Worm (Caenorhabditis elegans) whole organism, L3 larva: ENCODE data around the gene Y82E9BR.3.

Experiments used
- ZK546.5 ChIP-seq: sonication (generic microtip); optimal IDR thresholded peaks from 2 replicates; lab custom pipeline; 2017; ENCODE audit warnings: missing biosample characterization, missing genetic modification characterization
- ama-1 ChIP-seq: fragments of 150-350 bp; optimal IDR thresholded peaks from 2 replicates; lab custom pipeline; 2018
- elt-1 ChIP-seq: fragments of 150-350 bp; optimal IDR thresholded peaks from 2 replicates; lab custom pipeline; 2014; ENCODE audit warnings: missing biosample characterization, missing genetic modification characterization
- elt-2 ChIP-seq: sonication (generic microtip); optimal IDR thresholded peaks from 2 replicates; lab custom pipeline; 2016; ENCODE audit warnings: missing genetic modification reagents, mild to moderate bottlenecking, missing genetic modification characterization, missing compliant biosample characterization
- fkh-10 ChIP-seq: sonication (generic microtip); optimal IDR thresholded peaks from 2 replicates; lab custom pipeline; 2017; ENCODE audit warnings: missing biosample characterization, missing genetic modification reagents, missing genetic modification characterization
- fos-1 ChIP-seq: fragments of 150-350 bp; optimal IDR thresholded peaks from 2 replicates; lab custom pipeline; 2014; ENCODE audit warnings: missing biosample characterization, missing genetic modification characterization
- lin-39 ChIP-seq: fragments of 150-350 bp; optimal IDR thresholded peaks from 2 replicates; lab custom pipeline; 2018; ENCODE audit warnings: missing biosample characterization, missing genetic modification reagents, missing genetic modification characterization
- nhr-25 ChIP-seq: sonication (generic microtip); optimal IDR thresholded peaks from 2 replicates; lab custom pipeline; 2017; ENCODE audit warnings: missing biosample characterization, missing genetic modification characterization
- snpc-4 ChIP-seq: fragments of 150-350 bp; optimal IDR thresholded peaks from 2 replicates; lab custom pipeline; 2014; ENCODE audit warnings: missing biosample characterization, missing genetic modification characterization
- tbx-2 ChIP-seq: sonication (generic microtip); optimal IDR thresholded peaks from 2 replicates; lab custom pipeline; 2016; ENCODE audit warnings: mild to moderate bottlenecking, missing genetic modification characterization, missing compliant biosample characterization
- unc-39 ChIP-seq: sonication (generic microtip); optimal IDR thresholded peaks from 4 replicates; lab custom pipeline; 2017; ENCODE audit warnings: missing biosample characterization, missing genetic modification characterization
- ztf-11 ChIP-seq: fragments of 150-350 bp; optimal IDR thresholded peaks from 2 replicates; lab custom pipeline; 2014; ENCODE audit warnings: missing biosample characterization, missing genetic modification characterization

- TF ChIP-seq ZK546.5 (tag; lab: Kevin White, UChicago): no peak
- TF ChIP-seq fos-1: no peak
- TF ChIP-seq fkh-10 (GFP tag; lab: Kevin White, UChicago): no peak
- no peak for TF ChIP-seq elt-1 (tag; lab: Kevin White, UChicago)
- TF ChIP-seq snpc-4 (tag; lab: Kevin White, UChicago): no peak
- no peak for TF ChIP-seq unc-39 (tag; lab: Kevin White, UChicago)
- no peak for TF ChIP-seq ama-1 (lab: Kevin White, UChicago)
- no peak for TF ChIP-seq elt-2
- TF ChIP-seq nhr-25 (tag; lab: Kevin White, UChicago): no peak
- no peak for TF ChIP-seq tbx-2 (tag; lab: Kevin White, UChicago)
- TF ChIP-seq lin-39: no peak
- TF ChIP-seq ztf-11 (tag; lab: Kevin White, UChicago): no peak
Measured at ce11 chrIII:1446747-1447146, 27.8 kb downstream of the Y82E9BR.3 start.
